Fruit fly (Drosophila melanogaster) whole organism: ENCODE measurements around the gene CG14042.

Experiments
- Dll ChIP-seq: fragments of >200 bp; optimal IDR thresholded peaks from 2 replicates; lab custom pipeline; 2017
- EcR ChIP-seq, 2 experiments: fragments of >200 bp; optimal IDR thresholded peaks; 2 replicates each; lab custom pipeline; 2017; ENCODE audit warnings: missing biosample characterization in 2 of 2, missing genetic modification characterization in 2 of 2, missing genetic modification reagents in 2 of 2
- psq ChIP-seq: fragments of >200 bp; optimal IDR thresholded peaks from 2 replicates; lab custom pipeline; 2017

- TF ChIP-seq psq (lab: Kevin White, UChicago) (no peak), Dll (lab: Kevin White, UChicago) (no peak), EcR (GFP tag; optimal IDR thresholded peaks at IDR 0.05; lab: Kevin White, UChicago) (no peak)
Observed at dm6 chr2L:5006323-5006722, 31.2 kb upstream of the CG14042 start.
